Worm (Caenorhabditis elegans): ENCODE results near the gene C25F9.10.
A peak's percentile ranks its signal among the peaks of the same experiment; 100 is the strongest.

Gene C25F9.10

DNA sequence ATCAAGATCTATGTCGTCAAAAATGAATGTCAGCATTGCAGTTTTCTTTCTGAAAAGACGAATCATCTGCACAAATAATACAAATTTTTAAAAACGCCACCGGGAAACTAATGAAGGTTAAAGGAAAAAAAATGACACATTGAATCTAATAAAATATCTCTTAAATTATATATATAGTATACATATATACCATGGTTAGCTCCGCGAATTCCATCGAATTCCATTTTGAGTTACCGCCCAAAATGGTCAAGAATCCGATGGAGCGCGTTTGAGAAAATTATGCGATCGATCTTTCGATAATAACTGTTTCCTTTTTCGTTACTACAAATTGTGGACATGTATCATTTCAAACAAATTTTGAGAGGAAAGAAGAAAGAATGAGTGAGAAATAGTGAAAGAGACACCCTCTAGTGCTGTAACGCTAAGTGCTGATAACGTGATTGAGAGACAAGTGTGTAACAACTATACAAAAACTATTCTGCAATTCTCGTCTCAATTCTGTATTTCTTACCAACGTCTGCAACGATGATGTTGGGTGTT lies at the start of gene C25F9.10, which contains the start of gene C25F9.6:
Gene C25F9.10, plus strand, starts transcription at position 454 of the 540 bp plus-strand sequence.
Gene C25F9.6, minus strand, starts transcription at position 51 of the 540 bp plus-strand sequence.
- TF ChIP-seq elt-3 (tag; optimal IDR thresholded peaks at IDR 0.05), result no peak
- TF ChIP-seq mab-5 (tag; optimal IDR thresholded peaks at IDR 0.05), result no peak
- no peak for TF ChIP-seq nhr-23 (tag; optimal IDR thresholded peaks at IDR 0.05)
- TF ChIP-seq fos-1 (tag; optimal IDR thresholded peaks at IDR 0.05), result peak; percentile 63
- no peak for TF ChIP-seq nhr-12 (tag; optimal IDR thresholded peaks at IDR 0.05)
- TF ChIP-seq nhr-11 (tag; optimal IDR thresholded peaks at IDR 0.05), result no peak
- TF ChIP-seq dmd-4 (tag; optimal IDR thresholded peaks at IDR 0.05), result no peak
- no peak for TF ChIP-seq unc-62 (GFP tag; optimal IDR thresholded peaks at IDR 0.05)
- no peak for TF ChIP-seq skn-1 (tag; optimal IDR thresholded peaks at IDR 0.05)
- no peak for TF ChIP-seq lsy-2 (tag; optimal IDR thresholded peaks at IDR 0.05)
- TF ChIP-seq C34F6.9 (tag; optimal IDR thresholded peaks at IDR 0.05), result no peak
- peak; percentile 42 for TF ChIP-seq gmeb-1 (tag; optimal IDR thresholded peaks at IDR 0.05)
- no peak for TF ChIP-seq egl-27 (tag; optimal IDR thresholded peaks at IDR 0.05)
- no peak for TF ChIP-seq blmp-1 (tag; optimal IDR thresholded peaks at IDR 0.05; ENCODE audit: insufficient read depth)
- no peak for TF ChIP-seq unc-55 (GFP tag; optimal IDR thresholded peaks at IDR 0.05)

DNA sequence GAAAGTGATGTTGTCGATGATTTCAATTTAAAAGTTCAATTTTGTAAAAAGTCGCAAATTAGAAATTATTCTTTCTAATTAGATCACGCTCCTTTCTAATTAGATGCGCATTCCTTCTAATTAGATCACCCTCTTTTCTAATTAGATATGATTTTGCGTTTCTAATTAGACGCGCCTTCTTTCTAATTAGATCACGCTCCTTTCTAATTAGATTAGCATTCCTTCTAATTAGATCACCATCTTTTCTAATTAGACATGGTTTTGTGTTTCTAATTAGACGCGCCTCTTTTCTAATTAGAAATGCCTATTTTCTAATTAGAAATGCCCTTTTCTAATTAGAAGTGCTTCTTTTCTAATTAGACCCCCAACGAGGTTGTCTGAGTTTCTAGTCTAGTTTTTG lies 48.8 kb upstream of the C25F9.10 start:
- TF ChIP-seq sem-4 (tag; optimal IDR thresholded peaks at IDR 0.05) (no peak), nhr-237 (tag; optimal IDR thresholded peaks at IDR 0.05) (no peak), crh-2 (tag; optimal IDR thresholded peaks at IDR 0.05) (no peak), snpc-4 (tag; optimal IDR thresholded peaks at IDR 0.05) (no peak), nhr-25 (tag; optimal IDR thresholded peaks at IDR 0.05) (no peak), nhr-10 (tag; optimal IDR thresholded peaks at IDR 0.05) (no peak), ceh-82 (tag; optimal IDR thresholded peaks at IDR 0.05) (no peak), ZK546.5 (tag; optimal IDR thresholded peaks at IDR 0.05) (no peak), nhr-12 (tag; optimal IDR thresholded peaks at IDR 0.05) (no peak), nhr-6 (tag; optimal IDR thresholded peaks at IDR 0.05) (no peak), unc-62 (GFP tag; optimal IDR thresholded peaks at IDR 0.05) (no peak)

DNA sequence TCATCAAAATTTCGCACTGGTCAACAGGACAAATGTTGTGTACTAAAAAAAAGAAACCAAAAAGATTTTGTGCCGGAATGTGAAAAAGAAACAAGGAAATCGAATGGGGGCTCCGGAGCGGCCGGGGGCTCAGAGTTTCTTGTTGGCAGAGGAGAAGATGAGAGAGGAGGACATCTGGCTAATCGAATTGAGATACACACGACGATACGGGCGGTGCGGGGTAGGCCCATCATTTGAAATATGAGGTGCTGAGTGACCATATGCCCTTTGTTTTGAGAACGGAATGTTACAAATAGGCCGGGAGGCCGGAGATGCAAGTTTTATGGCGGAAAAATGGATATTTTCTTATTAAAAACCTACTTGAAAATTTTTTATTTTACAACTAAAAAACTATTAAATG lies 47.5 kb upstream of the C25F9.10 start:
- TF ChIP-seq sma-9 (GFP tag; optimal IDR thresholded peaks at IDR 0.05) (no peak), sma-9 (tag; optimal IDR thresholded peaks at IDR 0.05) (no peak), gmeb-1 (tag; optimal IDR thresholded peaks at IDR 0.05) (no peak), ceh-82 (tag; optimal IDR thresholded peaks at IDR 0.05) (no peak)

DNA sequence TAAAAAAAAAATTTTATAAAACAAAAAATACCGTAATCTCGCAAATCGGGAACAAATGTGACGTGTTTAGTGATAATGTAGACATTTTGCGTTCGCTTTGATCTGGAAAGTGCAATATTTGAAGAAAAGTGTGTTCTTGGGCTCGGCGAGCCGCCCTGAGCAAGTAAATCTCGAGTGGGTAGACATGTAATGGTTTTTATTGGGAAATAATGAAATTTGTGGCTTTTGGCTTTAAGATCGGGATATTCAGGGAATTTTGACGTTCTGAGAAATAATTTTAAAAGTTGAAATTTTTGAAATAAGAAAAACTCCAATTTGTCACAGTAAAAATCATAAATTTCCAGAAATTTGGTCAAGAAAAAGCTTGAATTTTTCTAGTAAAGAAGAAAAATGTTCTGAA lies 43.0 kb upstream of the C25F9.10 start, which contains the start of gene C14B4.2:
Gene C14B4.2, minus strand, starts transcription at position 101 of the 400 bp plus-strand sequence.
- TF ChIP-seq nhr-129 (tag; optimal IDR thresholded peaks at IDR 0.05), result no peak
- no peak for TF ChIP-seq lin-11 (tag; optimal IDR thresholded peaks at IDR 0.05)
- TF ChIP-seq nhr-25 (tag; optimal IDR thresholded peaks at IDR 0.05), result no peak
- no peak for TF ChIP-seq mdl-1 (tag; optimal IDR thresholded peaks at IDR 0.05)
- no peak for TF ChIP-seq ceh-16 (tag; optimal IDR thresholded peaks at IDR 0.05)
- TF ChIP-seq mbf-1 (tag; optimal IDR thresholded peaks at IDR 0.05), result no peak
- no peak for TF ChIP-seq nhr-23 (tag; optimal IDR thresholded peaks at IDR 0.05)
- TF ChIP-seq ztf-1 (GFP tag; conservative IDR thresholded peaks at IDR 0.05), result no peak
- TF ChIP-seq aly-2 (tag; optimal IDR thresholded peaks at IDR 0.05), result no peak

DNA sequence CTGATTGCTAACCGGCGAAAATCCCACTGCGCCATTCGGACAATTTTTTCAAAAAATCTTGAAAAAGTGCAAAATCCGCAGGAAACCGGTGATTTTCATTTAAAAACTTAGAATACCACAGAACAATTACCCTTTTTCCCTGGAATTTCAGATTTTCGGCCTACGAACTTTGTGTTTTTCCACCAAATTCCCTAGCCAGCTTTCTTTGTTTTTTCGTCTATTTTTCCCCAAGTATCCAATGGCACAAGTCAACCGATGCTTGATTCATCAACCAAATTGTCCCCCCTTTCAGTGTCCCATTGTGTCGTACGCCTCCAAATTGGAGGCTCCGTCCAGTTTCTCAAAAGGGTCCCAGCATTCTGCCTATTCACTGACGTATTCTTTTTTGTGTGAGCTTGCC lies 35.3 kb upstream of the C25F9.10 start, which contains the start of gene Y43F8A.1:
Gene Y43F8A.1, plus strand, starts transcription at position 301 of the 400 bp plus-strand sequence.
- TF ChIP-seq ztf-4 (tag; optimal IDR thresholded peaks at IDR 0.05), result no peak
- no peak for TF ChIP-seq ztf-11 (tag; optimal IDR thresholded peaks at IDR 0.05)
- no peak for TF ChIP-seq nhr-6 (tag; optimal IDR thresholded peaks at IDR 0.05)
- TF ChIP-seq ceh-16 (tag; optimal IDR thresholded peaks at IDR 0.05), result no peak
- no peak for TF ChIP-seq nhr-25 (tag; optimal IDR thresholded peaks at IDR 0.05)
- no peak for TF ChIP-seq sma-9 (GFP tag; optimal IDR thresholded peaks at IDR 0.05)
- no peak for TF ChIP-seq sma-9 (tag; optimal IDR thresholded peaks at IDR 0.05)
- TF ChIP-seq Y55F3AM.14 (GFP tag; optimal IDR thresholded peaks at IDR 0.05), result no peak
- no peak for TF ChIP-seq mdl-1 (tag; optimal IDR thresholded peaks at IDR 0.05)
- no peak for TF ChIP-seq crh-2 (tag; optimal IDR thresholded peaks at IDR 0.05)
- no peak for TF ChIP-seq aly-2 (tag; optimal IDR thresholded peaks at IDR 0.05)
